Worm (Caenorhabditis elegans): ENCODE results near the gene nhr-155.

nhr-155 gene

DNA sequence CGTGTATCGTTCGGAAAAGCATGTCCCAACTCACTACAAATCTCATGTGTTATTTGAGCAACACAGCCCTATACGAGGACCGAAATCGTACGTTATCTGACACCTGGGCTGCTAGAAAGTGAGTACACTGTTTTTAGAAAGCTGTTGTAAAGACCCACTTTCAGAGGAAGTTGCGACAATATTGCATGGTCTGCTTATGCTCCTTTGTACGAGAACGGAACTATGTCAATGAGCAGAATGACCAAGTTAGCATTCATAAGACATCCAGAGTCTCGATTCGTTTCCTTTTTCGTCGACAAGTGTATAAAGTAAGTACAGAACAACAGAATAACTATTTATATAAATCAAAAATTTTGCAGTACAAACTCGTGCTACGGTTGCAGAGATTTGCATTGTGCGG lies 37.7 kb downstream of the nhr-155 start:
- TF ChIP-seq ets-4 (tag; optimal IDR thresholded peaks at IDR 0.05) (no peak), unc-55 (GFP tag; optimal IDR thresholded peaks at IDR 0.05) (no peak), ceh-19 (GFP tag; optimal IDR thresholded peaks at IDR 0.05) (no peak), tbx-7 (tag; optimal IDR thresholded peaks at IDR 0.05) (no peak), ztf-16 (tag; optimal IDR thresholded peaks at IDR 0.05) (no peak), K09A11.1 (tag; optimal IDR thresholded peaks at IDR 0.05; ENCODE audit: insufficient read depth) (no peak), sox-2 (GFP tag; IDR thresholded peaks at IDR 0.05) (no peak), unc-3 (GFP tag; conservative IDR thresholded peaks at IDR 0.05) (no peak), unc-3 (tag; optimal IDR thresholded peaks at IDR 0.05) (no peak), hlh-30 (tag; optimal IDR thresholded peaks at IDR 0.05; ENCODE audit: insufficient read depth) (no peak), nhr-11 (tag; optimal IDR thresholded peaks at IDR 0.05) (no peak)

DNA sequence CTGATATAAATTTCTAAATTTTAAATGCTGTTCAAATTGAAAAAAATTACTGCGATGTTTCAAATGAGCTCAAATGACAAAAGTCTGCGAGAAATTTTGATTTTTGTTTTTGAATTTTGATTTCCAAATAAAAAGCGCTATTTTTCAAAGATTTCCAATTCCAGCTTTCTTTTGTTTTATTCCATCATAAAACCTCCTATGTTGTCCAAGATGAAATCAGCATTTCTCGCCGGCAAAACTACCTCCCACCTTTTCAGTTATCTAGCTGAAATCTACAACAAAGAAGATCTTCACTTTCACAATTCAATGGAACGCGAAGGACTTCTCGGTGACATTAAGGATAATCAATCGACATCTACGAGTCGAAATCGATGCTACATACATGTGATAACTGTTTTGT lies 39.7 kb downstream of the nhr-155 start, which contains the start of gene K06H6.4:
TSS of gene K06H6.4 (plus strand) at position 301 of the 400 bp plus-strand sequence.
- TF ChIP-seq pax-1 (tag; optimal IDR thresholded peaks at IDR 0.05) (no peak), gmeb-2 (tag; optimal IDR thresholded peaks at IDR 0.05) (no peak), ets-4 (tag; optimal IDR thresholded peaks at IDR 0.05) (no peak), C38D4.7 (GFP tag; optimal IDR thresholded peaks at IDR 0.05) (no peak), hlh-13 (GFP tag; optimal IDR thresholded peaks at IDR 0.05) (no peak)

DNA sequence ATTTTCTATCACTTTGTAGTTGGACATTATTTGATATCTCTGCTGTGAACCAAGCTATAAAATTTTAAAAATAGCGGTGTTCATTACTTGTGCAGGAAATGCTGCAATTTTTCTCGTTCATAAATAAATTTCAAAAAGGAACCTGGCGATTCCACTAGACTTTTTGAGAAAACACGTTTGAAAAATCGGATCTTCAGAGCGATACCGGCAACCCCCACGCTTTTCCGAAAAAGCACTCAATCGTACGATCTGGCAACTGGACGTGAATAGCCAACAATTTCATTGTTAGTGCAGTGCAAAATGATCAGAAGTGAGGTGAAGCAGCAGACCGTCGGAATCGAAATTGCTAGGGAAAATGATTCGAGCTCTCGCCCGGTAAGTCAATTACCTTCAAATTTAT lies 42.4 kb downstream of the nhr-155 start, which contains the start of gene nstp-7:
TSS of gene nstp-7 (plus strand) at position 301 of the 400 bp plus-strand sequence.
- TF ChIP-seq ref-2 (tag; optimal IDR thresholded peaks at IDR 0.05) (no peak), ama-1 (optimal IDR thresholded peaks at IDR 0.05) (no peak), ceh-19 (GFP tag; optimal IDR thresholded peaks at IDR 0.05) (no peak), hlh-6 (tag; optimal IDR thresholded peaks at IDR 0.05) (no peak), rnt-1 (tag; optimal IDR thresholded peaks at IDR 0.05) (no peak)

DNA sequence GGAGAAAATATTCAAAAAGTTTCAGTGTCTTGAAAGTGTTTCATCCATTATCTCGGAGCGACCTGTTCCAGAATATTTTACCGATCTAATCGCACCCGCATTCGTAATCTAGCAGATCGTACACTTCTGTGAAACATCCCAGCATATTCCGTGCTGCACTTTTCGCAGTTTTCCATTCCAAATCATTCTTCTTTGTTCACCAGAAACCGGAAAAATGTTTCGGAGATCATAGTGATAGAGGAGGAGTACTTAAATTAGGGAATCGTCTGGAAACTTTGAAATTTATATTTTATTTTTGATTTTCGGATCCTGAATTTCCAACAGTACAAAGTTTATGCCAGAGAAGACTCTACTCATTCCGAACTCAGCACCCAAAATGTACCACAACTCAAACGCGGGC lies 46.2 kb downstream of the nhr-155 start, which contains the start of gene K06H6.2:
TSS of gene K06H6.2 (plus strand) at position 301 of the 400 bp plus-strand sequence.
- TF ChIP-seq elt-2 (tag; optimal IDR thresholded peaks at IDR 0.05), result no peak
- no peak for TF ChIP-seq F13H6.1 (tag; optimal IDR thresholded peaks at IDR 0.05)
- TF ChIP-seq zip-5 (tag; optimal IDR thresholded peaks at IDR 0.05), result no peak
- no peak for TF ChIP-seq eyg-1 (tag; optimal IDR thresholded peaks at IDR 0.05)
- no peak for TF ChIP-seq unc-86 (tag; optimal IDR thresholded peaks at IDR 0.05)
- TF ChIP-seq che-1 (tag; optimal IDR thresholded peaks at IDR 0.05), result no peak
- TF ChIP-seq hlh-30 (tag; optimal IDR thresholded peaks at IDR 0.05; ENCODE audit: insufficient read depth), result no peak
- no peak for TF ChIP-seq dve-1 (tag; optimal IDR thresholded peaks at IDR 0.05)
- TF ChIP-seq T23F11.4 (GFP tag; optimal IDR thresholded peaks at IDR 0.05), result no peak
- no peak for TF ChIP-seq elt-4 (tag; optimal IDR thresholded peaks at IDR 0.05)
- TF ChIP-seq ceh-14 (tag; optimal IDR thresholded peaks at IDR 0.05), result no peak
- no peak for TF ChIP-seq syd-9 (tag; optimal IDR thresholded peaks at IDR 0.05)
- no peak for TF ChIP-seq ceh-34 (tag; optimal IDR thresholded peaks at IDR 0.05)

DNA sequence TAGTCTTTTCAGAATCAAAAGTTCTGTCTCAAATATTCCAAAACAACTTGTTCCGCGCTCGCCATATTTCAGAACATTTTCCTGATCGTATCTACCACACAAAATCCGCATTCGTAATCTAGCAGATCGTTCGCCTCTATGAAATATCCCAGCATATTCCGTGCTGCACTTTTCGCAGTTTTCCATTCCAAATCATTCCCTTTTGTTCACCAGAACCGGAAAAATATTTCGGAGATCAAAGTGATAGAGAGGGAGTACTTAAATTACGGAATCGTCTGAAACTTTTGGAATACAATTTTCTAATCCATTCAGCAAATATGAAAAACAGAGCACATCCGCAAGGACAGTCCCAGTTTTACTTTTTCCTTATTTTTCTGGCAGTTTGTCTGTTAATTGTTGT lies 48.6 kb downstream of the nhr-155 start, which contains the start of gene K06H6.1:
TSS of gene K06H6.1 (plus strand) at position 301 of the 400 bp plus-strand sequence.
- TF ChIP-seq ztf-16 (tag; optimal IDR thresholded peaks at IDR 0.05) (no peak), odd-2 (tag; optimal IDR thresholded peaks at IDR 0.05) (no peak), rnt-1 (tag; optimal IDR thresholded peaks at IDR 0.05) (no peak), lin-11 (tag; optimal IDR thresholded peaks at IDR 0.05) (no peak), elt-4 (tag; optimal IDR thresholded peaks at IDR 0.05) (no peak), sox-4 (tag; optimal IDR thresholded peaks at IDR 0.05) (no peak), ceh-34 (tag; optimal IDR thresholded peaks at IDR 0.05) (no peak), ceh-9 (tag; optimal IDR thresholded peaks at IDR 0.05) (no peak), hlh-6 (tag; optimal IDR thresholded peaks at IDR 0.05) (no peak), pat-9 (tag; optimal IDR thresholded peaks at IDR 0.05) (no peak), unc-3 (GFP tag; conservative IDR thresholded peaks at IDR 0.05) (no peak), unc-3 (tag; optimal IDR thresholded peaks at IDR 0.05) (no peak), hlh-30 (tag; optimal IDR thresholded peaks at IDR 0.05; ENCODE audit: insufficient read depth) (no peak), ama-1 (optimal IDR thresholded peaks at IDR 0.05) (no peak)

Data from whole organism, late embryonic.